ENCODE assay signal across 1 fruit fly cellular context in the genomic region with DNA sequence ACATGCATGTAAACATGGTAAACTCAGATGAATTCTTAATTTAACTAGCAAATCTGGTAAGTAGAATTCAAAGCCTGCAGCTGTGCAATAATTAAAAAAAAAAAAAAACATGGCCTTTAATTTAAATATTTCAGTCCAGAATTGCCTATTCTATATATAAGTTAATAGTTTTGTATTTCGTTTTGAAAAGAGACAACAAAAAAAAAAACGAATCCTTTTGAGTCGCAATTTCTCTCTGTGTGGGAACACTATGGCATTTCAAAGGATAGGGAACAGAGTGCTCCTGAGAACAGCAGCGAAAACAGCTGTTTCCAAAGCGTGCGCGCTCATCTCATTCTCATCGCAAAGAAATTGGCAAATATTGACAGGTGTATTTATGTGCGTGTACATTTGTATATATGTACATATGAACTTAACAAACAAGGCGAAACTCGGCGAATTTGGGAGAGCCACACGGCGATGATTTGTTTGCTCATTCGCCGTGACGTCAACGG.
TF ChIP-seq lines count a peak whose summit lies in the region.

No protein-coding gene starts in this region.

TF ChIP-seq in whole organism, embryonic, 481 proteins besides CTCF, POLR2A, EP300 and RAD21 (continued from another document):
- peak; percentile 22 for TF ChIP-seq CG10543 (GFP tag; optimal IDR thresholded peaks at IDR 0.05; lab: Kevin White, UChicago)
- no peak for TF ChIP-seq gfzf (GFP tag; optimal IDR thresholded peaks at IDR 0.05; lab: Kevin White, UChicago)
- peak; percentile 51 for TF ChIP-seq Chrac-16 (GFP tag; optimal IDR thresholded peaks at IDR 0.05; lab: Kevin White, UChicago)
- TF ChIP-seq CG11695 (GFP tag; IDR thresholded peaks at IDR 0.05; lab: Robert Waterston, UW): peak; percentile 47; the same call in 1 of the 3 replicates
- peak; percentile 5 for TF ChIP-seq CG10274 (GFP tag; optimal IDR thresholded peaks at IDR 0.05; lab: Kevin White, UChicago)
- TF ChIP-seq trh (GFP tag; optimal IDR thresholded peaks at IDR 0.05; lab: Kevin White, UChicago): no peak
- TF ChIP-seq MTF-1 (GFP tag; optimal IDR thresholded peaks at IDR 0.05; lab: Kevin White, UChicago; ENCODE audit: borderline replicate concordance): peak; percentile 39
- TF ChIP-seq CG8478 (optimal IDR thresholded peaks at IDR 0.05; lab: Kevin White, UChicago): no peak
- TF ChIP-seq CG4424 (GFP tag; optimal IDR thresholded peaks at IDR 0.05; lab: Kevin White, UChicago): peak; percentile 62
- TF ChIP-seq CG1529 (GFP tag; optimal IDR thresholded peaks at IDR 0.05; lab: Kevin White, UChicago): peak; percentile 52
- peak; percentile 54 for TF ChIP-seq Drgx (GFP tag; IDR thresholded peaks at IDR 0.05; lab: Robert Waterston, UW)
- peak; percentile 35 for TF ChIP-seq CG6254 (GFP tag; optimal IDR thresholded peaks at IDR 0.05; lab: Kevin White, UChicago)
- peak; percentile 68 for TF ChIP-seq Oli (tag; optimal IDR thresholded peaks at IDR 0.05; lab: Kevin White, UChicago)
- TF ChIP-seq lilli (GFP tag; optimal IDR thresholded peaks at IDR 0.05; lab: Kevin White, UChicago): peak; percentile 69
- peak; percentile 77 for TF ChIP-seq Med (GFP tag; lab: Kevin White, UChicago)
- TF ChIP-seq Atf3 (GFP tag; optimal IDR thresholded peaks at IDR 0.05; lab: Kevin White, UChicago): peak; percentile 51
- TF ChIP-seq bowl (GFP tag; IDR thresholded peaks at IDR 0.05; lab: Robert Waterston, UW): peak; percentile 13; the same call in 1 of the 2 replicates
- TF ChIP-seq CG13775 (GFP tag; optimal IDR thresholded peaks at IDR 0.05; lab: Kevin White, UChicago): peak; percentile 67
- peak; percentile 54 for TF ChIP-seq CG12769 (tag; optimal IDR thresholded peaks at IDR 0.05; lab: Kevin White, UChicago)
- 0 out of 3 replicates have a peak, but pooled peaks have one; percentile 22 for TF ChIP-seq croc (GFP tag; conservative IDR thresholded peaks at IDR 0.05; lab: Robert Waterston, UW)
- no peak for TF ChIP-seq run (tag; optimal IDR thresholded peaks at IDR 0.05; lab: Kevin White, UChicago)
- peak; percentile 73 for TF ChIP-seq row (GFP tag; IDR thresholded peaks at IDR 0.05; lab: Robert Waterston, UW)
- TF ChIP-seq CG15479 (GFP tag; optimal IDR thresholded peaks at IDR 0.05; lab: Kevin White, UChicago): no peak
- TF ChIP-seq psq (GFP tag; optimal IDR thresholded peaks at IDR 0.05; lab: Kevin White, UChicago): peak; percentile 25
